Fruit fly (Drosophila melanogaster) whole organism, embryonic: ENCODE measurements around the gene CG3036.

Experiments used
- Atf3 ChIP-seq: fragments of 200-800 bp; sonication (Bioruptor generic); optimal IDR thresholded peaks from 3 replicates; lab custom pipeline; 2016; ENCODE audit warnings: missing biosample characterization, missing genetic modification characterization
- Atf6 ChIP-seq: fragments of 200-800 bp; sonication (Bioruptor generic); IDR thresholded peaks from 2 replicates; pipeline ENCODE4 v1.3.6; 2022; ENCODE audit warnings: missing biosample characterization, missing genetic modification characterization
- Awh ChIP-seq: fragments of 200-800 bp; sonication (Bioruptor generic); IDR thresholded peaks from 2 replicates; pipeline ENCODE4, ENCODE4 v1.3.6; 2022; ENCODE audit warnings: missing biosample characterization, missing genetic modification characterization
- CG10565 ChIP-seq: fragments of 200-800 bp; sonication (Bioruptor generic); optimal IDR thresholded peaks from 3 replicates; lab custom pipeline; 2016; ENCODE audit warnings: missing biosample characterization, mild to moderate bottlenecking, missing genetic modification characterization
- CG10959 ChIP-seq: fragments of 200-800 bp; sonication (Bioruptor generic); IDR thresholded peaks from 2 replicates; pipeline ENCODE4 v1.3.6; 2022; ENCODE audit warnings: missing biosample characterization, missing genetic modification characterization
- CG10979 ChIP-seq: fragments of 200-800 bp; sonication (Bioruptor generic); optimal IDR thresholded peaks from 2 replicates; lab custom pipeline; 2018; ENCODE audit warnings: missing biosample characterization, mild to moderate bottlenecking, missing genetic modification characterization, moderate library complexity
- CG11085 ChIP-seq: fragments of 200-800 bp; sonication (Bioruptor generic); IDR thresholded peaks from 2 replicates; pipeline ENCODE4 v1.3.6; 2022; ENCODE audit warnings: missing biosample characterization, missing genetic modification characterization
- CG13894 ChIP-seq: fragments of 200-800 bp; sonication (Bioruptor generic); optimal IDR thresholded peaks from 3 replicates; lab custom pipeline; 2018; ENCODE audit warnings: missing biosample characterization, mild to moderate bottlenecking, missing genetic modification characterization, moderate library complexity
- CG14441 ChIP-seq: fragments of 200-800 bp; sonication (Bioruptor generic); IDR thresholded peaks from 2 replicates; pipeline ENCODE4 v1.3.6; 2022; ENCODE audit warnings: missing biosample characterization, missing genetic modification characterization
- CG14965 ChIP-seq: fragments of 200-800 bp; sonication (Bioruptor generic); optimal IDR thresholded peaks from 2 replicates; lab custom pipeline; 2016; ENCODE audit warnings: missing biosample characterization, missing genetic modification characterization, borderline replicate concordance
- CG17186 ChIP-seq: fragments of 200-800 bp; sonication (Bioruptor generic); optimal IDR thresholded peaks from 3 replicates; lab custom pipeline; 2017; ENCODE audit warnings: missing biosample characterization, missing genetic modification reagents, missing genetic modification characterization
- CG18262 ChIP-seq: fragments of 200-800 bp; optimal IDR thresholded peaks from 3 replicates; lab custom pipeline; 2019; ENCODE audit warnings: missing biosample characterization, mild to moderate bottlenecking, missing genetic modification characterization, moderate library complexity
- CG2120 ChIP-seq: fragments of 200-800 bp; sonication (Bioruptor generic); optimal IDR thresholded peaks from 3 replicates; lab custom pipeline; 2016; ENCODE audit warnings: missing biosample characterization, missing genetic modification characterization
- CG2712 ChIP-seq: fragments of 200-800 bp; optimal IDR thresholded peaks from 3 replicates; lab custom pipeline; 2019; ENCODE audit warnings: missing biosample characterization, mild to moderate bottlenecking, missing genetic modification characterization, moderate library complexity
- CG31224 ChIP-seq: fragments of 200-800 bp; sonication (Bioruptor generic); IDR thresholded peaks from 2 replicates; pipeline ENCODE4 v1.3.6; 2022; ENCODE audit warnings: missing biosample characterization, missing genetic modification characterization
- CG3163 ChIP-seq: fragments of 200-800 bp; sonication (Bioruptor generic); optimal IDR thresholded peaks from 3 replicates; lab custom pipeline; 2016; ENCODE audit warnings: missing biosample characterization, missing genetic modification characterization
- CG3726 ChIP-seq: fragments of 200-800 bp; sonication (Bioruptor generic); IDR thresholded peaks from 3 replicates; pipeline ENCODE4, ENCODE4 v1.3.6; 2022; ENCODE audit warnings: missing biosample characterization, missing genetic modification characterization
- CG4282 ChIP-seq: fragments of 200-800 bp; sonication (Bioruptor generic); optimal IDR thresholded peaks from 2 replicates; lab custom pipeline; 2016; ENCODE audit warnings: missing biosample characterization, missing genetic modification characterization
- CG43689 ChIP-seq: fragments of 200-800 bp; sonication (Bioruptor generic); IDR thresholded peaks from 2 replicates; pipeline ENCODE4 v1.3.6; 2022; ENCODE audit warnings: missing biosample characterization, missing genetic modification characterization
- CG6254 ChIP-seq: fragments of 200-800 bp; sonication (Bioruptor generic); optimal IDR thresholded peaks from 3 replicates; lab custom pipeline; 2017; ENCODE audit warnings: mild to moderate bottlenecking, missing biosample characterization, missing genetic modification reagents, missing genetic modification characterization
- CG8089 ChIP-seq: fragments of 200-800 bp; sonication (Bioruptor generic); optimal IDR thresholded peaks from 3 replicates; lab custom pipeline; 2016; ENCODE audit warnings: missing biosample characterization, missing genetic modification characterization
- CG8388 ChIP-seq: fragments of 200-800 bp; sonication (Bioruptor generic); optimal IDR thresholded peaks from 2 replicates; lab custom pipeline; 2019; ENCODE audit warnings: missing biosample characterization, mild to moderate bottlenecking, missing genetic modification characterization, moderate library complexity
- Dbx ChIP-seq: fragments of 200-800 bp; sonication (Bioruptor generic); IDR thresholded peaks from 3 replicates; pipeline ENCODE4 v1.3.6; 2022; ENCODE audit warnings: missing biosample characterization, missing genetic modification characterization
- Drgx ChIP-seq: fragments of 200-800 bp; sonication (Bioruptor generic); IDR thresholded peaks from 2 replicates; pipeline ENCODE4 v1.3.6; 2022; ENCODE audit warnings: missing biosample characterization, missing genetic modification characterization
- HHEX ChIP-seq: fragments of 200-800 bp; sonication (Bioruptor generic); optimal IDR thresholded peaks from 3 replicates; lab custom pipeline; 2017; ENCODE audit warnings: missing biosample characterization, mild to moderate bottlenecking, missing genetic modification characterization, missing genetic modification reagents
- HLH4C ChIP-seq: fragments of 200-800 bp; sonication (Bioruptor generic); IDR thresholded peaks from 3 replicates; pipeline ENCODE4 v1.3.6; 2022; ENCODE audit warnings: missing biosample characterization, missing genetic modification characterization; ENCODE audit not compliant: partially characterized antibody
- Hey ChIP-seq: fragments of 200-800 bp; sonication (Bioruptor generic); optimal IDR thresholded peaks from 3 replicates; lab custom pipeline; 2018; ENCODE audit warnings: missing biosample characterization, mild to moderate bottlenecking, missing genetic modification characterization
- HmgD ChIP-seq: fragments of 200-800 bp; sonication (Bioruptor generic); optimal IDR thresholded peaks from 3 replicates; lab custom pipeline; 2016; ENCODE audit warnings: missing biosample characterization, missing genetic modification characterization
- Hmr ChIP-seq: fragments of 200-800 bp; sonication (Bioruptor generic); optimal IDR thresholded peaks from 3 replicates; lab custom pipeline; 2017; ENCODE audit warnings: mild to moderate bottlenecking, missing biosample characterization, missing genetic modification reagents, missing genetic modification characterization
- Lim3 ChIP-seq: fragments of 200-800 bp; sonication (Bioruptor generic); IDR thresholded peaks from 2 replicates; pipeline ENCODE4 v1.3.6; 2022; ENCODE audit warnings: missing biosample characterization, missing genetic modification characterization
- Myb ChIP-seq: fragments of 200-800 bp; sonication (Bioruptor generic); optimal IDR thresholded peaks from 2 replicates; lab custom pipeline; 2016; ENCODE audit warnings: missing biosample characterization, missing genetic modification characterization
- NFAT ChIP-seq: fragments of 200-800 bp; sonication (Bioruptor generic); IDR thresholded peaks from 2 replicates; pipeline ENCODE4 v1.3.6; 2022; ENCODE audit warnings: missing biosample characterization, missing genetic modification characterization
- Sox100B ChIP-seq: fragments of 200-800 bp; sonication (Bioruptor generic); optimal IDR thresholded peaks from 3 replicates; lab custom pipeline; 2018; ENCODE audit warnings: missing biosample characterization, mild to moderate bottlenecking, missing genetic modification characterization
- Stat92E ChIP-seq, 3 experiments: fragments of >200 bp in 2 of 3; fragments of 200-800 bp in 1 of 3; sonication (Bioruptor generic) in 1 of 3; optimal IDR thresholded peaks; 2 replicates each; lab custom pipeline; 2017 to 2019; ENCODE audit warnings: missing biosample characterization in 3 of 3, missing genetic modification characterization in 3 of 3, mild to moderate bottlenecking in 1 of 3, moderate library complexity in 1 of 3
- YL-1 ChIP-seq: fragments of 200-800 bp; sonication (Bioruptor generic); optimal IDR thresholded peaks from 3 replicates; lab custom pipeline; 2017; ENCODE audit warnings: missing biosample characterization, mild to moderate bottlenecking, missing genetic modification characterization
- az2 ChIP-seq: fragments of 200-800 bp; sonication (Bioruptor generic); optimal IDR thresholded peaks from 3 replicates; lab custom pipeline; 2016; ENCODE audit warnings: missing biosample characterization, missing genetic modification characterization
- bsh ChIP-seq, 2 experiments: fragments of 200-800 bp; sonication (Bioruptor generic); optimal IDR thresholded peaks; 2 replicates each; lab custom pipeline; 2017 to 2018; ENCODE audit warnings: mild to moderate bottlenecking in 2 of 2, missing biosample characterization in 2 of 2, missing genetic modification characterization in 2 of 2, moderate library complexity in 1 of 2
- disco-r ChIP-seq: fragments of 200-800 bp; sonication (Bioruptor generic); optimal IDR thresholded peaks from 2 replicates; lab custom pipeline; 2016; ENCODE audit warnings: missing biosample characterization, missing genetic modification characterization
- emc ChIP-seq: fragments of 200-800 bp; sonication (Bioruptor generic); optimal IDR thresholded peaks from 2 replicates; lab custom pipeline; 2016; ENCODE audit warnings: missing biosample characterization, missing genetic modification characterization
- esg ChIP-seq: fragments of 200-800 bp; sonication (Bioruptor generic); conservative IDR thresholded peaks from 2 replicates; pipeline ENCODE4 v1.3.6; 2022; ENCODE audit warnings: missing biosample characterization, missing genetic modification characterization
- gro ChIP-seq: fragments of 200-800 bp; sonication (Bioruptor generic); optimal IDR thresholded peaks from 2 replicates; lab custom pipeline; 2016; ENCODE audit warnings: missing biosample characterization, missing genetic modification characterization
- insv ChIP-seq, 2 experiments: fragments of 200-800 bp; sonication (Bioruptor generic); optimal IDR thresholded peaks; 3 replicates each; lab custom pipeline; 2016 to 2018; ENCODE audit warnings: missing biosample characterization in 2 of 2, missing genetic modification characterization in 2 of 2
- lov ChIP-seq, 2 experiments: fragments of 200-800 bp in 1 of 2; fragments of >200 bp in 1 of 2; sonication (Bioruptor generic) in 1 of 2; IDR thresholded peaks in 1 of 2; optimal IDR thresholded peaks in 1 of 2; 2 replicates in 1 of 2; 3 replicates in 1 of 2; pipeline versions ENCODE4 v1.3.6 to Lab custom; 2017 to 2022; ENCODE audit warnings: missing biosample characterization in 1 of 2, missing genetic modification characterization in 1 of 2
- rib ChIP-seq: fragments of 200-800 bp; sonication (Bioruptor generic); IDR thresholded peaks from 2 replicates; pipeline ENCODE4 v1.3.6; 2022; ENCODE audit warnings: missing biosample characterization, missing genetic modification characterization
- sc ChIP-seq, 3 experiments: fragments of >200 bp in 2 of 3; fragments of 200-800 bp in 1 of 3; sonication (Bioruptor generic) in 1 of 3; optimal IDR thresholded peaks; 2 replicates in 2 of 3; 3 replicates in 1 of 3; lab custom pipeline; 2017; ENCODE audit warnings: mild to moderate bottlenecking in 1 of 3, missing biosample characterization in 1 of 3, missing genetic modification characterization in 1 of 3, missing genetic modification reagents in 1 of 3
- sens-2 ChIP-seq: fragments of 200-800 bp; sonication (Bioruptor generic); IDR thresholded peaks from 2 replicates; pipeline ENCODE4 v1.3.6; 2022; ENCODE audit warnings: missing biosample characterization, missing genetic modification characterization
- tio ChIP-seq: fragments of 200-800 bp; sonication (Bioruptor generic); optimal IDR thresholded peaks from 2 replicates; lab custom pipeline; 2017; ENCODE audit warnings: missing biosample characterization, missing genetic modification characterization, inconsistent platforms
- ttk ChIP-seq: fragments of 200-800 bp; sonication (Bioruptor generic); IDR thresholded peaks from 2 replicates; pipeline ENCODE4 v2.1.2; 2022; ENCODE audit warnings: missing biosample characterization, missing genetic modification characterization
- wek ChIP-seq: fragments of 200-800 bp; sonication (Bioruptor generic); optimal IDR thresholded peaks from 3 replicates; lab custom pipeline; 2018; ENCODE audit warnings: missing biosample characterization, mild to moderate bottlenecking, missing genetic modification characterization, moderate library complexity
- z ChIP-seq: fragments of 200-800 bp; sonication (Bioruptor generic); IDR thresholded peaks from 3 replicates; pipeline ENCODE4 v1.3.6; 2022; ENCODE audit warnings: missing biosample characterization, missing genetic modification characterization

Gene CG3036

DNA sequence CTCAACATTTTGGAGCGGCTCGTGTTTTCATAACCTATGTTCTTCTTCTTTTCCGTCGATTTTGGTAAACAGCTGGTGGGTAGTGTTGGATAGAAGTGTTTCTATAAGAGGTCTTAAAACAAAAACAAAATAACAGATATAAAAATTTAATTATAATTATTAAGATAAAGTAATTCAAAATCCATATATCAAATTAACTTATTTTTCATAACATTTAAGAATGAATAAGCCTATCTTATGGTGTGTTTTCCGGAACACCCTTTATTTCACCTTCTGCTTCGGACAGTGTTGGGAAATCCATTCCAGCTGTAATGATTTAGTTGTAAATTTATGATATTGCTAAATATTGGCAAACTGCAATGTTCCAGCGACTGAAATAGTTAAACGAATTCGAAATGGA is 41.6 kb upstream of the CG3036 start, which contains the start of the genes mRpS2 and Mon1 (continued):
- TF ChIP-seq Atf6 (GFP tag; lab: Robert Waterston, UW) (peak; percentile 95), Drgx (peak; percentile 96), sens-2 (peak; percentile 88), CG43689 (peak; percentile 88), gro (GFP tag; lab: Kevin White, UChicago) (peak; percentile 86), YL-1 (GFP tag; lab: Kevin White, UChicago) (peak; percentile 90), ttk (GFP tag; lab: Robert Waterston, UW) (peak; percentile 95), CG18262 (tag; lab: Kevin White, UChicago) (peak; percentile 96), Awh (peak; percentile 98), wek (peak; percentile 79), CG2712 (peak; percentile 97), HmgD (GFP tag; lab: Kevin White, UChicago) (peak; percentile 15), CG6254 (GFP tag; lab: Kevin White, UChicago) (peak; percentile 89), insv (GFP tag; optimal IDR thresholded peaks at IDR 0.05; lab: Kevin White, UChicago) (peak in 1 of 2 experiments; percentile 57), CG3726 (GFP tag; lab: Robert Waterston, UW) (peak; percentile 88), sc (optimal IDR thresholded peaks at IDR 0.05; lab: Kevin White, UChicago) (no peak), sc (GFP tag; optimal IDR thresholded peaks at IDR 0.05; lab: Kevin White, UChicago) (peak; percentile 88), Atf3 (GFP tag; lab: Kevin White, UChicago) (peak; percentile 35), CG3163 (GFP tag; lab: Kevin White, UChicago) (no peak), Dbx (GFP tag; lab: Robert Waterston, UW) (peak; percentile 97), Myb (GFP tag; lab: Kevin White, UChicago) (peak; percentile 21), HHEX (GFP tag; lab: Kevin White, UChicago) (peak; percentile 93), tio (GFP tag; lab: Kevin White, UChicago) (peak; percentile 93), CG10979 (peak; percentile 91), CG14441 (GFP tag; lab: Robert Waterston, UW) (peak; percentile 97), CG10959 (GFP tag; lab: Robert Waterston, UW) (peak; percentile 83), disco-r (peak; percentile 11), CG14965 (GFP tag; lab: Kevin White, UChicago) (no peak), CG10565 (peak; percentile 3), Lim3 (GFP tag; lab: Robert Waterston, UW) (peak; percentile 77), Hmr (GFP tag; lab: Kevin White, UChicago) (peak; percentile 97), Stat92E (GFP tag; optimal IDR thresholded peaks at IDR 0.05; lab: Kevin White, UChicago) (no peak), Hey (tag; lab: Kevin White, UChicago) (no peak), esg (GFP tag; lab: Robert Waterston, UW) (peak; percentile 95), emc (GFP tag; lab: Kevin White, UChicago) (peak; percentile 63), NFAT (GFP tag; lab: Robert Waterston, UW) (peak; percentile 97), rib (GFP tag; lab: Robert Waterston, UW) (peak; percentile 89), CG2120 (peak; percentile 95), CG31224 (GFP tag; lab: Robert Waterston, UW) (peak; percentile 95), CG8388 (peak; percentile 92), CG4282 (GFP tag; lab: Kevin White, UChicago) (peak; percentile 57), CG11085 (peak; percentile 97), CG13894 (tag; lab: Kevin White, UChicago) (peak; percentile 94), bsh (GFP tag; optimal IDR thresholded peaks at IDR 0.05; lab: Kevin White, UChicago) (peak; percentile 67 to 95), Sox100B (GFP tag; lab: Kevin White, UChicago) (peak; percentile 90), CG8089 (GFP tag; lab: Kevin White, UChicago) (peak; percentile 70), z (peak; percentile 31; the same call in 1 of the 3 replicates), CG17186 (GFP tag; lab: Kevin White, UChicago) (peak; percentile 71), az2 (GFP tag; lab: Kevin White, UChicago) (peak; percentile 95), HLH4C (GFP tag; lab: Robert Waterston, UW) (no peak), lov (optimal IDR thresholded peaks at IDR 0.05; lab: Kevin White, UChicago) (no peak), lov (GFP tag; IDR thresholded peaks at IDR 0.05; lab: Robert Waterston, UW) (peak; percentile 93)
